Fruit fly (Drosophila melanogaster) Kc167 (cell line): ENCODE measurements around the gene Ccn.

ENCODE experiments used
- Myc ChIP-seq: fragments of >200 bp; optimal IDR thresholded peaks from 2 replicates; lab custom pipeline; 2017; ENCODE audit warnings: missing external identifiers
- Sin3A ChIP-seq: fragments of >200 bp; optimal IDR thresholded peaks from 2 replicates; lab custom pipeline; 2018; ENCODE audit warnings: missing external identifiers
- h ChIP-seq: fragments of >200 bp; optimal IDR thresholded peaks from 3 replicates; lab custom pipeline; 2018; ENCODE audit warnings: missing external identifiers
- insv ChIP-seq: fragments of >200 bp; optimal IDR thresholded peaks from 3 replicates; lab custom pipeline; 2018; ENCODE audit warnings: missing external identifiers
- psq ChIP-seq: fragments of >200 bp; optimal IDR thresholded peaks from 2 replicates; lab custom pipeline; 2017; ENCODE audit warnings: missing external identifiers
- ttk ChIP-seq: sonication (Bioruptor generic); optimal IDR thresholded peaks from 2 replicates; lab custom pipeline; 2017; ENCODE audit warnings: missing external identifiers

Ccn gene

DNA sequence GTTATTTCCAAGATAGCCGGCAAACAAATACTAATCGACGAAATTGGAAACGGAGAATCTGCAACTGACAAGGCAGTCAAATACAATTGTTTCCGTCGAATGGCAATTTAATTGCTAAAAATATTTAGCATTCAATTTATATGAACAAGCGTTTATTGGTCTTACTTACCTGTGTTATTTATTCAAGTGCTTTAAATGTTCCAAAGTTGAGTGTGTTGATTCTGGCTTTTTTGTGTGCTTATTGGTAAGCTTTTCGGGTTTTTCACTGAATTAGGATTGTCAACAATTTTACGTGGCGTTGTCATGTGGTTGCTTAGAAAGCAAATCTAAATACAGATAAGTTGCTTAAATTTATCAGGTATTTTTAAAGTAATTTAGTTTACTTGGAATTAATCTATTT, 18.0 kb upstream of the Ccn start:
- TF ChIP-seq Sin3A (lab: Kevin White, UChicago): no peak
- no peak for TF ChIP-seq insv
- TF ChIP-seq Myc (lab: Kevin White, UChicago): no peak
- no peak for TF ChIP-seq ttk (lab: Kevin White, UChicago)
- no peak for TF ChIP-seq h (lab: Kevin White, UChicago)
- no peak for TF ChIP-seq psq

DNA sequence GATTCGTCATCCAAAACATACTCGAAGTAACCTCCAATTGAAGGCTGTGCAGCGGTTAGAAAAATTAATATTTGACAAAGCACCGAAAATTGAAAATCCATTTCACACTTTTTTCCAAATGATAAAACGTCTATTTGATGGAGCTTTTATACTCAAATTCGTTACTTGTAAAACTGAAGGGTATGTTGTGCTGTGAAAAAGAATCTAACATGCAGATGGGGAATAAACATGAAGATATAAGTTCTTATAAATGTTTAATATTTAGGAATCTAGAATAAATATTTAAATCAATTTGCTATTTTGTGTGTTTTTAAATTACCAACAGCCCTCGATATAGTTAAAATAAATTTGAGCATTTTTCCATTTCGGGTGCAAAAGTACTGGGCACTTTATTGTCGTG, 29.9 kb downstream of the Ccn start, which contains the start of gene CheB74a:
Gene CheB74a, minus strand, starts transcription at position 101 of the 400 bp plus-strand sequence.
- no peak for TF ChIP-seq ttk (lab: Kevin White, UChicago)
- no peak for TF ChIP-seq h (lab: Kevin White, UChicago)
- no peak for TF ChIP-seq Myc (lab: Kevin White, UChicago)
- TF ChIP-seq psq: no peak
- TF ChIP-seq insv: no peak
- TF ChIP-seq Sin3A (lab: Kevin White, UChicago): no peak

DNA sequence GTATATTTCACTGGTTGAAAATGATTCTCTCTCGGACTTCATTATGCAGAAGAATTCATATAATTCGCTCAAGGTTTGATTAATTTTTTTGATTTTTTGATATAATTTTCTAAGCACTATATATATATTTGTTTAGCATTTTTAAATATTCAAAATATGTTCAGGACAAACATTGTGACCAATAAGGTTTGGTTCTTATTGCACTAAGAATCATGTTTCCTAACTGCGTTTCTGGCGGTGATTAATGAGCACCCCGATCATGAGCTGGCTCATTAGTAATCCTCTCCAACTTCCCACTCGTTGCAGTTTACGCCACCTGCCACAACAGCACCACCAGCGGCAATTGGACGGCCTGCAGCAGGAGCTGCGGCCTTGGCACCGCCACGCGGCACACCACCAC, 39.5 kb downstream of the Ccn start, which contains the start of gene CG6052:
Gene CG6052, minus strand, starts transcription at position 101 of the 400 bp plus-strand sequence.
- TF ChIP-seq Sin3A (lab: Kevin White, UChicago) (no peak), psq (no peak), ttk (lab: Kevin White, UChicago) (no peak), Myc (lab: Kevin White, UChicago) (no peak), h (lab: Kevin White, UChicago) (no peak), insv (no peak)

DNA sequence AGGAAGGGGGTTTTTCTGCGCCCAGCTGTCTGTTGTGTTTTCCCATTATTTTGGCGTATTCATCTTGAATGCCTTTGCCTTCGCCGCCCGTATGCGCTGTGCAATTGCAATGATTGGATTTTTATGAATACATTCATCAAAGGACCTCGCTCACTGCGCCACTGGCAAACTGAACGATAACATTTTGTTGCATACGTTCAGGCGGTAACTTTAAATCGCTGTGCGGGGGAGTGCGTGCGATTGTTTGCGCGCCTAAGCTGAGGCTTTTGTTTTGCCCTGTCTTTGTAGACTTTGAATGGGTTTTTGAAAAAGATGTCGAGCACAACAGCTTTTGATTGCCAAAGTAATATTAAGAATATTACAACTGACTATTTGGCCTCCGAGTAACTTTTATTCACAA, 49.8 kb downstream of the Ccn start:
- TF ChIP-seq psq: no peak
- no peak for TF ChIP-seq ttk (lab: Kevin White, UChicago)
- no peak for TF ChIP-seq Myc (lab: Kevin White, UChicago)
- no peak for TF ChIP-seq Sin3A (lab: Kevin White, UChicago)
- no peak for TF ChIP-seq insv
- no peak for TF ChIP-seq h (lab: Kevin White, UChicago)

DNA sequence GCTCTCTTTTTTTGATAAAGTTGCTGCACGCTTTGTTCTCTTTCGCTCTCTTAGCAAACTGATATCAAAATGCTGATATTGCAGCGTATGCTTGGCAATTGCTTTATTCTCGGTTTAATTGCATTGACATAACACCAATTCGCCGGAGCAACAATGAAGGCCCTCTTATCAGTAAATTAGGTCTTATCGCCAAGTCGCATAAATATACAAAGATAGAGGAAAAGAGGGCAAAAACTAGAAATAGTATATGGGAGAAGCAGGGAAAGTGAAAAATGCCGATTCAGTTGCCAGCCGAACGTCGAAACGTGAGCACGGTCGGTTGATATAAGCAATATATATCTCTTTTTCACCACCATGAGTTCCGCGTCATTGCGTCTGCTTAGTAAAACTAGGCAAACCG, 50.7 kb downstream of the Ccn start, which contains the start of gene CG7460:
Gene CG7460, plus strand, starts transcription at position 70 of the 400 bp plus-strand sequence.
- no peak for TF ChIP-seq Sin3A (lab: Kevin White, UChicago)
- no peak for TF ChIP-seq insv
- no peak for TF ChIP-seq ttk (lab: Kevin White, UChicago)
- TF ChIP-seq Myc (lab: Kevin White, UChicago): no peak
- TF ChIP-seq h (lab: Kevin White, UChicago): no peak
- TF ChIP-seq psq: no peak

DNA sequence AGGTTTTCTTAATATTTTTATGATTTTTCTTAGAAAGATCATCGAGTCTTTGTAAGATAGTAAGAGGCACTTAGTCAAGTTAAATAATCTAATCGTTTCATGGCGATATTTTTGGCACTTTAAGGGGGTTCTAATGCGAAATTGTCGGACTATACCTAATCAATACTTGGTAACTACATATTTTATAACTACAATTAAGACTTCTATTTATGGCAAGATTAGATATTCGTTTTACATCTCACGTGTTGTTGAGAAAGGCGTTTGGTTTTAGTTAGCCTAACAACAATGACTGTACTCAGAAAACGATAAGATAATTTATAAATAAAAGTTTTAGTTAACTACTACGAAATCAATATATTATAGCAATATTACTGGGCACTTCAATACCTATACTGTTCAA, 52.7 kb downstream of the Ccn start:
- TF ChIP-seq Sin3A (lab: Kevin White, UChicago): no peak
- no peak for TF ChIP-seq insv
- no peak for TF ChIP-seq h (lab: Kevin White, UChicago)
- TF ChIP-seq ttk (lab: Kevin White, UChicago): no peak
- no peak for TF ChIP-seq Myc (lab: Kevin White, UChicago)
- no peak for TF ChIP-seq psq

DNA sequence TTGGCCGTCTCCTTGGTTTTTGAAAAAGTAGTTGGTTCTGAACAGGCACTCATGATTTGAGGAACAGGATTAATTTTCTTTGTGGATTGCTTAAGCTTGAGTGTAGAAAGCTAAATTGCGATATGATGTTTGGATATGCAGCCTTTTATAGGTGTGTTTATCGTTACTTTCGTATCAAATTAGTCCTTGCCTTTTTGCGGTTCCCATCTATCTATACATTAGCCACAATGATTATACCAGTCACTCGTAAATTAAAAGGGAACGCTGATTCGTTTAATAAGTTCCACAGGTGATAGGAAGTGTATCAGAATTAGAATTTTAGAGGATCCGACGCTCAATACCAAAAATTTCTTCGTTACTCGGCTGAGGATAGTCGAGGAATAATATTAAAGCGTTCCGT, 56.9 kb downstream of the Ccn start, which contains the start of gene CG6034:
Gene CG6034, minus strand, starts transcription at position 101 of the 400 bp plus-strand sequence.
- TF ChIP-seq ttk (lab: Kevin White, UChicago) (no peak), Sin3A (lab: Kevin White, UChicago) (no peak), psq (no peak), Myc (lab: Kevin White, UChicago) (no peak), h (lab: Kevin White, UChicago) (no peak), insv (no peak)

DNA sequence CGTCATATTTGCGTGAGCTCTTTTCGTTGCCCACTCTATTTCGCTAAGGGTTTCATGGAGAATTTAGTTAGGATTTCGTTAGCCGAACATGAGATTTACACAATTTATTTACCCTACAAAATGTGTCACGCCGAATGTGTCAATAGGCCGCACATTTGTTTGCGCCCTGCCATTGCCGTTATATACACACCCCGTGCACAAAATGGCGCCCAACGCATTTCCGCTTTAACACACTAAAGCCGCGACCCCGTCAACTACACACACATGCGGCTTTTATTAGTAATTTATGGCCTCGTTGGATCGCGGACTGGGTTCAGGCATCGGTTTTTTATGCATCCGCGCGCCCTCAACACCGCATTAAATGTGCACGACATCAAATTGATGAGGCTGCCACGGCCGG, 60.7 kb downstream of the Ccn start, which contains the start of gene Adgf-B:
Gene Adgf-B, minus strand, starts transcription at position 101 of the 400 bp plus-strand sequence.
- TF ChIP-seq Myc (lab: Kevin White, UChicago) (no peak), insv (no peak), psq (no peak), Sin3A (lab: Kevin White, UChicago) (no peak), ttk (lab: Kevin White, UChicago) (no peak), h (lab: Kevin White, UChicago) (no peak)

DNA sequence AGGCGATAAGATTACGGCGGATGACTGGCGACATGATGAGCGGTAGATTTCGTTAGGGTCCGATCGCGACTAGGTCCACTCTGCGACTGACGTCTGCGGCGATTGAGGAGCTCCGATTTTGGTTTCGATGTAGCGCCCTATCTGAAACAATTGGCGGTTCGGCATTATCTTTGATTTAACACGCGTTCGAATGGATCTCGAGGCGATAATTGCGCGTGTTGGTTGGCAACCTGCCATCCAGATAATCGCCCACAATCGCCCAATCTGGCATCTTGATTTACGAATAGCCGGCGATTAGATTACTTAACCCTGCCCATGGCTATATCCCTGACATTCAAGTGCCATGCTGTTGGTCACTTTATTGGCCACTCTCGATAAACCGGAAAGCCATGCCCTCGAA, 64.5 kb downstream of the Ccn start:
- TF ChIP-seq h (lab: Kevin White, UChicago) (no peak), insv (no peak), psq (no peak), ttk (lab: Kevin White, UChicago) (no peak), Myc (lab: Kevin White, UChicago) (no peak), Sin3A (lab: Kevin White, UChicago) (no peak)

DNA sequence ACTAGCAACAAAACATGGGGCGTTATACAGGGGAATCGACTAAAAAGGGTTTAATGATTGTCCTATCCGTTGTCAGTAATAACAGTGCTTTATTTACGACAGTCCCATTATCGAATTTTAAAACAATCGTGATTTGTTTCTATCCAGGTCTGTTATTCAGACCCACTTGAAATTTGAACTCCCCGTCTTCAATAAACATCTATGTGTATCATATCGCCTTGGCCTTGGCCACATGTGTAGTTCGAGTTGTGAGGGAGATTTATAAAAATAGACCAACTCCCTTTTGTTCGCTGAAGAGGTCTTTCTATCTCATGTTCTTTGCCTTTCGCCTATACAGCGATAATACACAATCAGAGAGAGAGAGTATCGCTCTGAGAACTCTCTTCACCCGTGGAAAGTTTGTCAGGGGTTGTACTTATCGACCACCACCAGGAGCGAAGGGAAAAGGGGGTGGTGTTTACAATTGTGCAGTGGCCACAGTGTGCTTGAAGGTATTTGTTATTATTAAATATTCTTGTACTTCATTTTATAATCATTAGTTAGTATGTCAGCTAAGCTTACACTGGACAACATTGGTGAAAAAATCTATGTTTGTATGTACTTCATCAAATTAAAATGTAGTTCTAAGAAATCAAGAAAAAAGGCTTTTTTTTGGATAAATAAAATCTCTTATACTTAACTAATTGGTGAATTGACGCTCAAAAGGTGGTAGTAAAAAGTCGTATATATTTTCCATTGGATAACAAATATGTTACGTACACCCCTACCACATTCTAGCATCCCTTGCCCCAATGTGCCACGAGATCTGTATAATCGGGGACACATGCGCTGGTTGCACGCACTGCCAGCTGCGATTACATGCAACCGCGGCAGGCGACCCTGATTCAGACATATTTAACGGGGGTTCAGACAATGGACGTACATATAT, 67.6 kb downstream of the Ccn start:
- TF ChIP-seq psq: no peak
- TF ChIP-seq h (lab: Kevin White, UChicago): no peak
- no peak for TF ChIP-seq Myc (lab: Kevin White, UChicago)
- no peak for TF ChIP-seq insv
- TF ChIP-seq Sin3A (lab: Kevin White, UChicago): no peak
- TF ChIP-seq ttk (lab: Kevin White, UChicago): no peak

DNA sequence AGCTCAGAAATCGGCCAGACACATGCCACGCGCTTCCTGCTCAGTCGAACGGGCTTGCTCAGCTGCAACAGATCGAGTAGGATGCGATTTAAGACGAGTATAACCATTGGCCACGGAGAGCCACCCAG, 68.1 kb downstream of the Ccn start, which contains the start of gene CG32182:
Gene CG32182, plus strand, starts transcription at position 29 of the 128 bp plus-strand sequence.
- TF ChIP-seq Sin3A (lab: Kevin White, UChicago) (no peak), insv (no peak), h (lab: Kevin White, UChicago) (no peak), Myc (lab: Kevin White, UChicago) (no peak), ttk (lab: Kevin White, UChicago) (no peak), psq (no peak)

DNA sequence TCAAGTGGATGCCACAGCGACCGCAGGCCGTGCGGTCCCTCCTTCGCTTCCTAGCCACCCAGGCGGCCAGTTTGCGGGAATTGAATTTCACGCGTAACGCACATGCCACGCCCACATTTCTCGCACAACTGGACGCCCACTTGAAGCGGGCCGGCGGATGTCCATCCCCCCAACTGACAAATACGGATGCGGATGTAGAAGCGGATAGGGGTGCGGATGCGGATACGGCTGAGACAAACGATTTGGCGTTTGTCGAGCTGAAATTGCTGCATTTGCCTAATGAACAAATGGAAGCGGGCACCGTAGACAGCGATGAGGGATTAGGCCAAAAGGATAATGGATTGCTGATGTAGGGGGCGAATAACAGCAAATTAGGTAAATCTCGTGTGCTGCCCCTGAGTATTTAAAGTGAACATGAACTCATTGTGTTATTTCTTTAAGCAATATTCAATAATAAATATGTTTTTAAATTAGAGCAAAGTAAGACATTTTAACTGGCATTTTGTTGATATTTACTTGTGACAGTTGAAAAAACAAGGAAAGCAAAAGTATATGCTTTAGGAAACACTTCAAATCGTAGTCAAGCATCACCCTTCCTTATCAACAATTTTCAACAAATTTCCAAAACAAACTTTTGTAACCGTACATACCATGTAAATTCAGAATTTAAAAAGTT, 69.4 kb downstream of the Ccn start, which contains the start of gene CG32181:
Gene CG32181, plus strand, starts transcription at position 626 of the 676 bp plus-strand sequence.
- TF ChIP-seq Sin3A (lab: Kevin White, UChicago) (no peak), psq (no peak), h (lab: Kevin White, UChicago) (no peak), insv (no peak), ttk (lab: Kevin White, UChicago) (no peak)
